Worm (Caenorhabditis elegans): ENCODE results near the gene inx-18.
A peak's percentile ranks its signal among the peaks of the same experiment; 100 is the strongest.

The inx-18 gene

ce11 chrIV:596292-596952 lies 9.7 kb upstream of the inx-18 start, which contains the start of the genes C18H7.7 and C18H7.11:
Gene C18H7.7 (minus strand): TSS chrIV:596392.
Gene C18H7.11 (plus strand): TSS chrIV:596902.
- TF ChIP-seq dao-5 (tag; optimal IDR thresholded peaks at IDR 0.05) (no peak), him-1 (tag; optimal IDR thresholded peaks at IDR 0.05) (no peak), W03F9.2 (tag; optimal IDR thresholded peaks at IDR 0.05) (no peak)

- TF ChIP-seq W03F9.2 (tag; optimal IDR thresholded peaks at IDR 0.05) (no peak), dao-5 (tag; optimal IDR thresholded peaks at IDR 0.05) (no peak), him-1 (tag; optimal IDR thresholded peaks at IDR 0.05) (no peak)
Observed at ce11 chrIV:601595-601994, 4.6 kb upstream of the inx-18 start, which contains the start of gene srt-59. Gene srt-59 (minus strand): TSS chrIV:601695.

- TF ChIP-seq him-1 (tag; optimal IDR thresholded peaks at IDR 0.05) (no peak), W03F9.2 (tag; optimal IDR thresholded peaks at IDR 0.05) (no peak), dao-5 (tag; optimal IDR thresholded peaks at IDR 0.05) (no peak)
Observed at ce11 chrIV:603543-603942, 2.6 kb upstream of the inx-18 start, which contains the start of gene prmt-4. Gene prmt-4 (minus strand): TSS chrIV:603643.

ce11 chrIV:604144-604543 lies 2.0 kb upstream of the inx-18 start, which contains the start of gene col-102:
Gene col-102 (plus strand): TSS chrIV:604444.
- TF ChIP-seq dao-5 (tag; optimal IDR thresholded peaks at IDR 0.05) (no peak), him-1 (tag; optimal IDR thresholded peaks at IDR 0.05) (no peak), W03F9.2 (tag; optimal IDR thresholded peaks at IDR 0.05) (no peak)

- TF ChIP-seq W03F9.2 (tag; optimal IDR thresholded peaks at IDR 0.05) (no peak), him-1 (tag; optimal IDR thresholded peaks at IDR 0.05) (no peak), dao-5 (tag; optimal IDR thresholded peaks at IDR 0.05) (no peak)
Observed at ce11 chrIV:604817-605216, 1.3 kb upstream of the inx-18 start.

ce11 chrIV:605431-605830 lies 724 bp upstream of the inx-18 start:
- TF ChIP-seq him-1 (tag; optimal IDR thresholded peaks at IDR 0.05): no peak
- no peak for TF ChIP-seq dao-5 (tag; optimal IDR thresholded peaks at IDR 0.05)
- TF ChIP-seq W03F9.2 (tag; optimal IDR thresholded peaks at IDR 0.05): no peak

- no peak for TF ChIP-seq W03F9.2 (tag; optimal IDR thresholded peaks at IDR 0.05)
- TF ChIP-seq dao-5 (tag; optimal IDR thresholded peaks at IDR 0.05): no peak
- TF ChIP-seq him-1 (tag; optimal IDR thresholded peaks at IDR 0.05): no peak
Observed at ce11 chrIV:607628-608027, 1.5 kb downstream of the inx-18 start.

ce11 chrIV:613155-613554 lies 7.0 kb downstream of the inx-18 start:
- TF ChIP-seq him-1 (tag; optimal IDR thresholded peaks at IDR 0.05) (no peak), dao-5 (tag; optimal IDR thresholded peaks at IDR 0.05) (no peak), W03F9.2 (tag; optimal IDR thresholded peaks at IDR 0.05) (no peak)

ce11 chrIV:615244-615643 lies 9.1 kb downstream of the inx-18 start, which contains the start of gene C18H7.1:
Gene C18H7.1 (plus strand): TSS chrIV:615544.
- TF ChIP-seq dao-5 (tag; optimal IDR thresholded peaks at IDR 0.05) (no peak), him-1 (tag; optimal IDR thresholded peaks at IDR 0.05) (no peak), W03F9.2 (tag; optimal IDR thresholded peaks at IDR 0.05) (no peak)

ce11 chrIV:619766-620165 lies 13.6 kb downstream of the inx-18 start:
- TF ChIP-seq him-1 (tag; optimal IDR thresholded peaks at IDR 0.05) (no peak), dao-5 (tag; optimal IDR thresholded peaks at IDR 0.05) (no peak), W03F9.2 (tag; optimal IDR thresholded peaks at IDR 0.05) (no peak)

ce11 chrIV:620324-620723 lies 14.2 kb downstream of the inx-18 start:
- TF ChIP-seq W03F9.2 (tag; optimal IDR thresholded peaks at IDR 0.05): no peak
- TF ChIP-seq him-1 (tag; optimal IDR thresholded peaks at IDR 0.05): peak; percentile 56
- peak; percentile 48 for TF ChIP-seq dao-5 (tag; optimal IDR thresholded peaks at IDR 0.05)

ce11 chrIV:622989-623388 lies 16.8 kb downstream of the inx-18 start:
- no peak for TF ChIP-seq him-1 (tag; optimal IDR thresholded peaks at IDR 0.05)
- no peak for TF ChIP-seq W03F9.2 (tag; optimal IDR thresholded peaks at IDR 0.05)
- TF ChIP-seq dao-5 (tag; optimal IDR thresholded peaks at IDR 0.05): no peak

ce11 chrIV:623876-624275 lies 17.7 kb downstream of the inx-18 start:
- TF ChIP-seq dao-5 (tag; optimal IDR thresholded peaks at IDR 0.05) (no peak), him-1 (tag; optimal IDR thresholded peaks at IDR 0.05) (no peak), W03F9.2 (tag; optimal IDR thresholded peaks at IDR 0.05) (no peak)

- TF ChIP-seq W03F9.2 (tag; optimal IDR thresholded peaks at IDR 0.05) (no peak), him-1 (tag; optimal IDR thresholded peaks at IDR 0.05) (no peak), dao-5 (tag; optimal IDR thresholded peaks at IDR 0.05) (no peak)
Observed at ce11 chrIV:625947-626548, 19.9 kb downstream of the inx-18 start.
